Worm (Caenorhabditis elegans) whole organism, L1 larva: ENCODE results near the gene ttr-43.

ENCODE experiments used
- ceh-63 ChIP-seq: fragments of 200-800 bp; sonication (Bioruptor generic); optimal IDR thresholded peaks from 2 replicates; lab custom pipeline; 2018; ENCODE audit warnings: mild to moderate bottlenecking, missing genetic modification characterization, missing compliant biosample characterization
- ces-1 ChIP-seq: fragments of 150-350 bp; optimal IDR thresholded peaks from 2 replicates; lab custom pipeline; 2014; ENCODE audit warnings: missing biosample characterization, missing genetic modification reagents, missing genetic modification characterization
- egl-27 ChIP-seq, 2 experiments: fragments of 150-350 bp in 1 of 2; sonication (generic microtip); optimal IDR thresholded peaks; 3 replicates each; lab custom pipeline; 2017 to 2018; ENCODE audit warnings: missing biosample characterization in 2 of 2, missing genetic modification characterization in 2 of 2, missing genetic modification reagents in 2 of 2
- fkh-8 ChIP-seq: sonication (generic microtip); optimal IDR thresholded peaks from 2 replicates; lab custom pipeline; 2016; ENCODE audit warnings: mild to moderate bottlenecking, missing genetic modification characterization, missing compliant biosample characterization
- pag-3 ChIP-seq: sonication (generic microtip); optimal IDR thresholded peaks from 2 replicates; lab custom pipeline; 2017; ENCODE audit warnings: missing genetic modification characterization, mild to moderate bottlenecking, missing compliant biosample characterization, antibody characterized with exemption, borderline replicate concordance; ENCODE audit not compliant: insufficient read depth
- rnt-1 ChIP-seq: sonication (generic microtip); optimal IDR thresholded peaks from 2 replicates; lab custom pipeline; 2016; ENCODE audit warnings: mild to moderate bottlenecking, missing genetic modification characterization, moderate library complexity, missing compliant biosample characterization

DNA sequence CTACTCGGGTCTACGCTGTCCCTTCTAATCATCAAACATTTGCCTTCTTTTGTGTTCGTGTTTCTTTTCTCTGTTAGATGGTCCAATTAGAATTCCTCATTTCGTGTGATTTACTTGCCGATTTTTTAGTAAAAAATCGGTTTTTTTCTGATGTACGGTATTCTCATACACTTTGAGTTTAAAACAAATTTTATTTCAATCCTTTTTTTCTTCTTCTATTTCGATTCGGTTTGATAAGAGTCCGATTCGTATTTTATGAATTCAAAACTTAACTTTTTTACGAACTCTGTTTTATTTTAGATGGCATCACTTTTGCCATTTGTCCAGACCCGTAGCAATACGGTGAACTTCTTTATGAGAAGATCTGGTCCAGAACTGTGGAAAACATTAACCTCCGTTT, 27.3 kb downstream of the ttr-43 start, which contains the start of gene mrps-5:
- TF ChIP-seq rnt-1 (tag; lab: Kevin White, UChicago) (no peak), egl-27 (tag; optimal IDR thresholded peaks at IDR 0.05; lab: Kevin White, UChicago) (no peak), ceh-63 (GFP tag; lab: Kevin White, UChicago) (no peak), fkh-8 (no peak), pag-3 (tag; lab: Kevin White, UChicago) (no peak), ces-1 (GFP tag; lab: Kevin White, UChicago) (no peak)
